Worm (Caenorhabditis elegans) whole organism, young adult: ENCODE data around the gene flp-23.

Experiments used
- F49E8.2 ChIP-seq: sonication (generic microtip); optimal IDR thresholded peaks from 3 replicates; lab custom pipeline; 2017; ENCODE audit warnings: missing genetic modification characterization, mild to moderate bottlenecking, missing compliant biosample characterization, antibody characterized with exemption, moderate library complexity; ENCODE audit not compliant: insufficient read depth
- T07F8.4 ChIP-seq: sonication (generic microtip); optimal IDR thresholded peaks from 2 replicates; lab custom pipeline; 2016; ENCODE audit warnings: mild to moderate bottlenecking, missing genetic modification characterization, moderate library complexity, missing compliant biosample characterization
- ccch-3 ChIP-seq: fragments of 200-800 bp; sonication (Bioruptor generic); optimal IDR thresholded peaks from 2 replicates; lab custom pipeline; 2018; ENCODE audit warnings: mild to moderate bottlenecking, missing genetic modification characterization, missing compliant biosample characterization
- ceh-27 ChIP-seq: fragments of 200-800 bp; sonication (Bioruptor generic); optimal IDR thresholded peaks from 2 replicates; lab custom pipeline; 2018; ENCODE audit warnings: mild to moderate bottlenecking, missing genetic modification characterization, moderate library complexity, missing compliant biosample characterization
- ceh-58 ChIP-seq: fragments of 200-800 bp; sonication (Bioruptor generic); IDR thresholded peaks from 2 replicates; pipeline ENCODE4 v1.3.6; 2022; ENCODE audit warnings: missing genetic modification characterization, missing compliant biosample characterization
- egl-18 ChIP-seq: fragments of 200-800 bp; sonication (Bioruptor generic); IDR thresholded peaks from 2 replicates; pipeline ENCODE4 v1.3.6; 2022; ENCODE audit warnings: missing genetic modification reagents, missing genetic modification characterization, missing compliant biosample characterization
- ets-4 ChIP-seq: fragments of 200-800 bp; sonication (Bioruptor generic); optimal IDR thresholded peaks from 2 replicates; lab custom pipeline; 2018; ENCODE audit warnings: mild to moderate bottlenecking, missing genetic modification characterization, missing compliant biosample characterization
- nhr-90 ChIP-seq: sonication (generic microtip); optimal IDR thresholded peaks from 2 replicates; lab custom pipeline; 2016; ENCODE audit warnings: missing genotype, mild to moderate bottlenecking, missing genetic modification characterization, missing compliant biosample characterization
- pha-4 ChIP-seq: fragments of 150-350 bp; sonication (generic microtip); optimal IDR thresholded peaks from 2 replicates; lab custom pipeline; 2014; ENCODE audit warnings: missing biosample characterization, missing genetic modification reagents, missing genetic modification characterization
- snpc-1.1 ChIP-seq: sonication (generic microtip); optimal IDR thresholded peaks from 2 replicates; lab custom pipeline; 2017; ENCODE audit warnings: missing genetic modification characterization, mild to moderate bottlenecking, missing compliant biosample characterization, antibody characterized with exemption, moderate library complexity, missing genotype, missing genetic modification reagents; ENCODE audit not compliant: insufficient read depth
- snpc-4 ChIP-seq, 5 experiments: fragments of 150-350 bp in 1 of 5; sonication (generic microtip) in 4 of 5; optimal IDR thresholded peaks; 2 replicates each; lab custom pipeline; 2014 to 2018; ENCODE audit warnings: missing genetic modification characterization in 5 of 5, missing biosample characterization in 3 of 5, antibody characterized with exemption in 2 of 5, mild to moderate bottlenecking in 2 of 5, missing compliant biosample characterization in 2 of 5, missing genotype in 2 of 5, moderate library complexity in 2 of 5, missing genetic modification reagents in 1 of 5
- unc-62 ChIP-seq: fragments of 150-350 bp; optimal IDR thresholded peaks from 2 replicates; lab custom pipeline; 2014; ENCODE audit warnings: missing biosample characterization, missing genetic modification reagents, missing genetic modification characterization
- ztf-22 ChIP-seq: fragments of 200-800 bp; sonication (Bioruptor generic); optimal IDR thresholded peaks from 2 replicates; lab custom pipeline; 2018; ENCODE audit warnings: mild to moderate bottlenecking, missing genetic modification characterization, moderate library complexity, missing compliant biosample characterization
- ztf-26 ChIP-seq: sonication (generic microtip); optimal IDR thresholded peaks from 2 replicates; lab custom pipeline; 2017; ENCODE audit warnings: missing genetic modification characterization, missing compliant biosample characterization

DNA sequence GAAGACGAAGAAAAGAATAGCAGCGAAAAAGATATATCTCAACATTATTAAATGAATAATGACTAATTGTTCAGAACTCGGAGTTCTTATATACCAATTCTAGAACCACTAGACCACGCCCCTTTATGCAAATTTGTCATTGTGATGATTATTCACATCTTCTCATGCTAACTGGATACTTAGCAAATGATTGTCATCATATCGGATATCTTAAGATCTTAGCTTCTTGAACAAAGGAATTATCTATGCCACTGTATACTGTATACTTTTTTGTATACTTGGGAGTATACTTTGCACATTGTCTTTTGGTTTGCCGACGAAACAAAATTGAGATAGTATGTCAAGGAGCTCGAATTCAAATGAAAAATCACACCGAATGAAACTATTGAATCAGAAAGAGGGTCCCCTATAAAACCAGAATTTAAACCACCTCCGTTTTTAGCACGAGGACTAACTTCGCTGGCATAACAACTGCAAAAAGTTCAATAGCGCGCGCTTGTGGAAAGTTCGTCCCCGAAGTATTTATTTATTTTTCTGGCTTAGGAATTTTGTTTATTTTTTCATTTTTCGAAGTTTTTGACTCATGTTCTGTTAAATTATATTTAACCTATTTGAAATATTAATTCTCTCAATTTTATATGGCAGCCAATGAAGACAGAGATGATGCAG is 49.9 kb downstream of the flp-23 start, which contains the start of the genes sdz-1 and vps-33.1:
- TF ChIP-seq ccch-3 (GFP tag; lab: Kevin White, UChicago) (no peak), ceh-58 (GFP tag; lab: Robert Waterston, UW) (no peak), pha-4 (no peak), T07F8.4 (no peak), egl-18 (GFP tag; lab: Robert Waterston, UW) (no peak), unc-62 (GFP tag; lab: Kevin White, UChicago) (no peak), snpc-4 (GFP tag; optimal IDR thresholded peaks at IDR 0.05; lab: Kevin White, UChicago) (no peak), snpc-4 (tag; optimal IDR thresholded peaks at IDR 0.05; lab: Kevin White, UChicago) (no peak), ceh-27 (peak; percentile 57), ets-4 (no peak), ztf-26 (no peak), ztf-22 (GFP tag; lab: Kevin White, UChicago) (no peak), nhr-90 (tag; lab: Kevin White, UChicago) (no peak), snpc-1.1 (tag; lab: Kevin White, UChicago) (no peak), F49E8.2 (tag; lab: Kevin White, UChicago) (no peak)
